Fruit fly (Drosophila melanogaster): ENCODE results near the gene Mat89Ba.

dm6 chr3R:16251270-16251925 lies 20.8 kb downstream of the Mat89Ba start:
- TF ChIP-seq gl (tag; optimal IDR thresholded peaks at IDR 0.05) (no peak), rn (GFP tag; IDR thresholded peaks at IDR 0.05) (no peak), CG17806 (tag; optimal IDR thresholded peaks at IDR 0.05) (no peak), Pif1A (GFP tag; optimal IDR thresholded peaks at IDR 0.05) (no peak), CG32121 (GFP tag; IDR thresholded peaks at IDR 0.05) (no peak), Pif1B (GFP tag; optimal IDR thresholded peaks at IDR 0.05) (no peak), CG14655 (GFP tag; optimal IDR thresholded peaks at IDR 0.05) (no peak), CG9948 (tag; optimal IDR thresholded peaks at IDR 0.05) (no peak), CG13204 (GFP tag; optimal IDR thresholded peaks at IDR 0.05) (no peak), Snoo (tag; optimal IDR thresholded peaks at IDR 0.05) (no peak), D1 (tag; optimal IDR thresholded peaks at IDR 0.05) (no peak), fd96Ca (GFP tag; IDR thresholded peaks at IDR 0.05) (no peak)

Data from whole organism, pupa.